Fruit fly (Drosophila melanogaster) whole organism, embryonic: ENCODE measurements around the gene sau.

Source experiments
- Abd-B ChIP-seq: fragments of 200-800 bp; sonication (Bioruptor generic); optimal IDR thresholded peaks from 2 replicates; lab custom pipeline; 2018; ENCODE audit warnings: missing biosample characterization, mild to moderate bottlenecking, missing genetic modification characterization, moderate library complexity
- CG10267 ChIP-seq: fragments of 200-800 bp; sonication (Bioruptor generic); optimal IDR thresholded peaks from 2 replicates; lab custom pipeline; 2018; ENCODE audit warnings: missing biosample characterization, mild to moderate bottlenecking, missing genetic modification characterization, moderate library complexity
- CG10543 ChIP-seq: fragments of 200-800 bp; sonication (Bioruptor generic); optimal IDR thresholded peaks from 3 replicates; lab custom pipeline; 2017; ENCODE audit warnings: missing biosample characterization, mild to moderate bottlenecking, missing genetic modification characterization, moderate library complexity
- CG10654 ChIP-seq: fragments of 200-800 bp; sonication (Bioruptor generic); optimal IDR thresholded peaks from 2 replicates; lab custom pipeline; 2016; ENCODE audit warnings: missing biosample characterization, missing genetic modification characterization
- CG10959 ChIP-seq: fragments of 200-800 bp; sonication (Bioruptor generic); IDR thresholded peaks from 2 replicates; pipeline ENCODE4 v1.3.6; 2022; ENCODE audit warnings: missing biosample characterization, missing genetic modification characterization
- CG11560 ChIP-seq: fragments of 200-800 bp; sonication (Bioruptor generic); IDR thresholded peaks from 3 replicates; pipeline ENCODE4 v1.3.6; 2022; ENCODE audit warnings: missing biosample characterization, missing genetic modification characterization
- CG11723 ChIP-seq: fragments of 200-800 bp; sonication (Bioruptor generic); optimal IDR thresholded peaks from 2 replicates; lab custom pipeline; 2017; ENCODE audit warnings: missing biosample characterization, mild to moderate bottlenecking, missing genetic modification characterization
- CG12744 ChIP-seq: fragments of 200-800 bp; sonication (Bioruptor generic); optimal IDR thresholded peaks from 2 replicates; lab custom pipeline; 2016; ENCODE audit warnings: missing biosample characterization, missing genetic modification characterization
- CG16779 ChIP-seq: fragments of 200-800 bp; sonication (Bioruptor generic); IDR thresholded peaks from 2 replicates; pipeline ENCODE4 v1.3.6; 2022; ENCODE audit warnings: missing biosample characterization, missing genetic modification characterization
- CG17186 ChIP-seq: fragments of 200-800 bp; sonication (Bioruptor generic); optimal IDR thresholded peaks from 3 replicates; lab custom pipeline; 2017; ENCODE audit warnings: missing biosample characterization, missing genetic modification reagents, missing genetic modification characterization
- CG17568 ChIP-seq: fragments of 200-800 bp; sonication (Bioruptor generic); optimal IDR thresholded peaks from 2 replicates; lab custom pipeline; 2018; ENCODE audit warnings: missing biosample characterization, mild to moderate bottlenecking, missing genetic modification characterization, moderate library complexity
- CG18619 ChIP-seq: fragments of 200-800 bp; sonication (Bioruptor generic); optimal IDR thresholded peaks from 3 replicates; lab custom pipeline; 2017; ENCODE audit warnings: missing biosample characterization, mild to moderate bottlenecking, missing genetic modification characterization
- CG2678 ChIP-seq: fragments of 200-800 bp; sonication (Bioruptor generic); optimal IDR thresholded peaks from 3 replicates; lab custom pipeline; 2019; ENCODE audit warnings: missing biosample characterization, mild to moderate bottlenecking, missing genetic modification characterization, moderate library complexity
- CG3726 ChIP-seq: fragments of 200-800 bp; sonication (Bioruptor generic); IDR thresholded peaks from 3 replicates; pipeline ENCODE4, ENCODE4 v1.3.6; 2022; ENCODE audit warnings: missing biosample characterization, missing genetic modification characterization
- CG3838 ChIP-seq: fragments of 200-800 bp; sonication (Bioruptor generic); optimal IDR thresholded peaks from 3 replicates; lab custom pipeline; 2016; ENCODE audit warnings: missing biosample characterization, missing genetic modification characterization
- CG6272 ChIP-seq: fragments of 200-800 bp; sonication (Bioruptor generic); IDR thresholded peaks from 2 replicates; pipeline ENCODE4 v1.3.6; 2022; ENCODE audit warnings: missing biosample characterization, missing genetic modification characterization
- CG8089 ChIP-seq: fragments of 200-800 bp; sonication (Bioruptor generic); optimal IDR thresholded peaks from 3 replicates; lab custom pipeline; 2016; ENCODE audit warnings: missing biosample characterization, missing genetic modification characterization
- CG8478 ChIP-seq: fragments of >200 bp; optimal IDR thresholded peaks from 2 replicates; lab custom pipeline; 2018
- CG8944 ChIP-seq: fragments of 200-800 bp; sonication (Bioruptor generic); optimal IDR thresholded peaks from 3 replicates; lab custom pipeline; 2016; ENCODE audit warnings: missing biosample characterization, missing genetic modification characterization
- Camta ChIP-seq: fragments of 200-800 bp; sonication (Bioruptor generic); optimal IDR thresholded peaks from 2 replicates; lab custom pipeline; 2016; ENCODE audit warnings: missing biosample characterization, missing genetic modification characterization
- Chrac-16 ChIP-seq: fragments of 200-800 bp; sonication (Bioruptor generic); optimal IDR thresholded peaks from 3 replicates; lab custom pipeline; 2016; ENCODE audit warnings: missing biosample characterization, missing genetic modification characterization
- Dp ChIP-seq: fragments of 200-800 bp; sonication (Bioruptor generic); optimal IDR thresholded peaks from 2 replicates; lab custom pipeline; 2018; ENCODE audit warnings: missing biosample characterization, mild to moderate bottlenecking, missing genetic modification characterization, moderate library complexity
- Fer3 ChIP-seq: fragments of 200-800 bp; sonication (Bioruptor generic); optimal IDR thresholded peaks from 2 replicates; lab custom pipeline; 2018; ENCODE audit warnings: missing biosample characterization, mild to moderate bottlenecking, missing genetic modification characterization, moderate library complexity
- H2.0 ChIP-seq: fragments of 200-800 bp; sonication (Bioruptor generic); IDR thresholded peaks from 2 replicates; pipeline ENCODE4 v1.3.6; 2022; ENCODE audit warnings: missing biosample characterization, missing genetic modification characterization
- Hmx ChIP-seq: fragments of 200-800 bp; sonication (Bioruptor generic); optimal IDR thresholded peaks from 2 replicates; lab custom pipeline; 2016; ENCODE audit warnings: missing biosample characterization, missing genetic modification characterization
- Hr51 ChIP-seq, 2 experiments: fragments of 200-800 bp; sonication (Bioruptor generic); optimal IDR thresholded peaks; 2 replicates in 1 of 2; 3 replicates in 1 of 2; lab custom pipeline; 2016 to 2018; ENCODE audit warnings: missing biosample characterization in 2 of 2, missing genetic modification characterization in 2 of 2, mild to moderate bottlenecking in 1 of 2, moderate library complexity in 1 of 2
- Mad ChIP-seq: fragments of 200-800 bp; sonication (Bioruptor generic); optimal IDR thresholded peaks from 2 replicates; lab custom pipeline; 2016; ENCODE audit warnings: missing biosample characterization, missing genetic modification characterization
- Meics ChIP-seq: fragments of 200-800 bp; sonication (Bioruptor generic); optimal IDR thresholded peaks from 2 replicates; lab custom pipeline; 2017; ENCODE audit warnings: missing biosample characterization, mild to moderate bottlenecking, missing genetic modification characterization
- Rfx ChIP-seq: fragments of 200-800 bp; sonication (Bioruptor generic); IDR thresholded peaks from 2 replicates; pipeline ENCODE4 v1.3.6; 2022; ENCODE audit warnings: missing biosample characterization, missing genetic modification characterization
- Sox102F ChIP-seq: fragments of 200-800 bp; sonication (Bioruptor generic); optimal IDR thresholded peaks from 2 replicates; lab custom pipeline; 2018; ENCODE audit warnings: missing biosample characterization, mild to moderate bottlenecking, missing genetic modification characterization, moderate library complexity
- Spps ChIP-seq: fragments of 200-800 bp; sonication (Bioruptor generic); optimal IDR thresholded peaks from 2 replicates; lab custom pipeline; 2018; ENCODE audit warnings: missing biosample characterization, mild to moderate bottlenecking, missing genetic modification characterization
- Sry-δ ChIP-seq: fragments of 200-800 bp; sonication (Bioruptor generic); optimal IDR thresholded peaks from 2 replicates; lab custom pipeline; 2016; ENCODE audit warnings: missing biosample characterization, missing genetic modification characterization
- Xbp1 ChIP-seq: fragments of 200-800 bp; sonication (Bioruptor generic); optimal IDR thresholded peaks from 3 replicates; lab custom pipeline; 2016; ENCODE audit warnings: missing biosample characterization, mild to moderate bottlenecking, missing genetic modification characterization
- ara ChIP-seq: fragments of 200-800 bp; sonication (Bioruptor generic); IDR thresholded peaks from 2 replicates; pipeline ENCODE4 v1.3.6; 2022; ENCODE audit warnings: missing biosample characterization, missing genetic modification characterization
- bowl ChIP-seq: fragments of 200-800 bp; sonication (Bioruptor generic); IDR thresholded peaks from 2 replicates; pipeline ENCODE4 v1.3.6; 2022; ENCODE audit warnings: missing biosample characterization, missing genetic modification characterization
- ci ChIP-seq: fragments of 200-800 bp; sonication (Bioruptor generic); IDR thresholded peaks from 3 replicates; pipeline ENCODE4 v1.3.6; 2022; ENCODE audit warnings: missing biosample characterization, missing genetic modification characterization
- crp ChIP-seq, 2 experiments: fragments of 200-800 bp; sonication (Bioruptor generic); optimal IDR thresholded peaks; 2 replicates in 1 of 2; 3 replicates in 1 of 2; lab custom pipeline; 2017; ENCODE audit warnings: missing biosample characterization in 2 of 2, missing genetic modification characterization in 2 of 2, mild to moderate bottlenecking in 1 of 2, moderate library complexity in 1 of 2
- dati ChIP-seq: fragments of 200-800 bp; sonication (Bioruptor generic); IDR thresholded peaks from 2 replicates; pipeline ENCODE4 v1.3.6; 2022; ENCODE audit warnings: missing biosample characterization, missing genetic modification characterization
- dmrt99B ChIP-seq: fragments of 200-800 bp; sonication (Bioruptor generic); optimal IDR thresholded peaks from 2 replicates; lab custom pipeline; 2018; ENCODE audit warnings: missing biosample characterization, mild to moderate bottlenecking, missing genetic modification characterization, moderate library complexity
- gfzf ChIP-seq: fragments of 200-800 bp; sonication (Bioruptor generic); optimal IDR thresholded peaks from 2 replicates; lab custom pipeline; 2016; ENCODE audit warnings: missing biosample characterization, mild to moderate bottlenecking, missing genetic modification characterization, moderate library complexity
- lbe ChIP-seq: fragments of 200-800 bp; sonication (Bioruptor generic); optimal IDR thresholded peaks from 2 replicates; lab custom pipeline; 2016; ENCODE audit warnings: missing biosample characterization, mild to moderate bottlenecking, missing genetic modification characterization
- pnt ChIP-seq: fragments of 200-800 bp; sonication (Bioruptor generic); optimal IDR thresholded peaks from 3 replicates; lab custom pipeline; 2016; ENCODE audit warnings: missing biosample characterization, missing genetic modification characterization
- sd ChIP-seq: fragments of 200-800 bp; sonication (Bioruptor generic); optimal IDR thresholded peaks from 3 replicates; lab custom pipeline; 2018; ENCODE audit warnings: missing biosample characterization, mild to moderate bottlenecking, missing genetic modification characterization, moderate library complexity
- slou ChIP-seq: fragments of 200-800 bp; sonication (Bioruptor generic); optimal IDR thresholded peaks from 3 replicates; lab custom pipeline; 2016; ENCODE audit warnings: missing biosample characterization, missing genetic modification characterization
- stwl ChIP-seq: fragments of 200-800 bp; sonication (Bioruptor generic); optimal IDR thresholded peaks from 3 replicates; lab custom pipeline; 2018; ENCODE audit warnings: missing biosample characterization, mild to moderate bottlenecking, missing genetic modification characterization, moderate library complexity
- tna ChIP-seq: fragments of 200-800 bp; sonication (Bioruptor generic); IDR thresholded peaks from 2 replicates; pipeline ENCODE4 v1.3.6; 2022; ENCODE audit warnings: missing biosample characterization, missing genetic modification characterization; ENCODE audit not compliant: partially characterized antibody
- toy ChIP-seq: fragments of 200-800 bp; sonication (Bioruptor generic); IDR thresholded peaks from 2 replicates; pipeline ENCODE4 v1.3.6; 2022; ENCODE audit warnings: missing biosample characterization, missing genetic modification characterization
- vvl ChIP-seq: fragments of 200-800 bp; sonication (Bioruptor generic); IDR thresholded peaks from 2 replicates; pipeline ENCODE4 v1.3.6; 2022; ENCODE audit warnings: missing biosample characterization, missing genetic modification characterization
- wor ChIP-seq: fragments of 200-800 bp; sonication (Bioruptor generic); IDR thresholded peaks from 2 replicates; pipeline ENCODE4 v1.3.6; 2022; ENCODE audit warnings: missing biosample characterization, missing genetic modification characterization
- zen2 ChIP-seq: fragments of 200-800 bp; sonication (Bioruptor generic); IDR thresholded peaks from 3 replicates; pipeline ENCODE4 v1.3.6; 2022; ENCODE audit warnings: missing biosample characterization, missing genetic modification characterization; ENCODE audit not compliant: partially characterized antibody

The sau gene

dm6 chr2L:2182735-2183340 is 43.3 kb upstream of the sau start (continued):
- TF ChIP-seq Meics (GFP tag; lab: Kevin White, UChicago) (no peak), Dp (GFP tag; lab: Kevin White, UChicago) (no peak), CG8478 (no peak), pnt (GFP tag; lab: Kevin White, UChicago) (peak; percentile 72), sd (tag; lab: Kevin White, UChicago) (no peak), Sry-δ (peak; percentile 7), toy (GFP tag; lab: Robert Waterston, UW) (no peak), CG10543 (GFP tag; lab: Kevin White, UChicago) (no peak), CG11723 (GFP tag; lab: Kevin White, UChicago) (peak; percentile 20), H2.0 (GFP tag; lab: Robert Waterston, UW) (peak; percentile 58; the same call in 1 of the 2 replicates), Chrac-16 (GFP tag; lab: Kevin White, UChicago) (peak; percentile 79), CG8944 (peak; percentile 64), slou (GFP tag; lab: Kevin White, UChicago) (no peak), crp (GFP tag; optimal IDR thresholded peaks at IDR 0.05; lab: Kevin White, UChicago) (peak in 1 of 2 experiments; percentile 18), Abd-B (GFP tag; lab: Kevin White, UChicago) (peak; percentile 9), CG3726 (peak; percentile 56; the same call in 2 of the 3 replicates), bowl (GFP tag; lab: Robert Waterston, UW) (no peak), CG11560 (tag; lab: Robert Waterston, UW) (no peak), CG17186 (peak; percentile 43), CG10959 (GFP tag; lab: Robert Waterston, UW) (peak; percentile 95), zen2 (GFP tag; lab: Robert Waterston, UW) (no peak), CG2678 (tag; lab: Kevin White, UChicago) (peak; percentile 40), dmrt99B (tag; lab: Kevin White, UChicago) (no peak), CG3838 (GFP tag; lab: Kevin White, UChicago) (no peak), CG8089 (GFP tag; lab: Kevin White, UChicago) (peak; percentile 70), CG17568 (GFP tag; lab: Kevin White, UChicago) (peak; percentile 40), Sox102F (GFP tag; lab: Kevin White, UChicago) (no peak), Camta (GFP tag; lab: Kevin White, UChicago) (peak; percentile 65), ci (GFP tag; lab: Robert Waterston, UW) (peak; percentile 83), vvl (GFP tag; lab: Robert Waterston, UW) (peak; percentile 75), Rfx (GFP tag; lab: Robert Waterston, UW) (no peak), Xbp1 (GFP tag; lab: Kevin White, UChicago) (peak; percentile 53), Spps (tag; lab: Kevin White, UChicago) (peak; percentile 77), CG10267 (tag; lab: Kevin White, UChicago) (peak; percentile 83), wor (no peak), lbe (GFP tag; lab: Kevin White, UChicago) (no peak), CG12744 (GFP tag; lab: Kevin White, UChicago) (no peak), tna (no peak), ara (peak; percentile 91), CG10654 (GFP tag; lab: Kevin White, UChicago) (peak; percentile 39), Fer3 (tag; lab: Kevin White, UChicago) (no peak), gfzf (GFP tag; lab: Kevin White, UChicago) (no peak), Hr51 (GFP tag; optimal IDR thresholded peaks at IDR 0.05; lab: Kevin White, UChicago) (peak in 1 of 2 experiments; percentile 56), dati (GFP tag; lab: Robert Waterston, UW) (no peak), CG6272 (0 out of 2 replicates have a peak, but pooled peaks have one; percentile 34), CG18619 (peak; percentile 25), stwl (tag; lab: Kevin White, UChicago) (peak; percentile 57), CG16779 (GFP tag; lab: Robert Waterston, UW) (no peak), Mad (GFP tag; lab: Kevin White, UChicago) (peak; percentile 22), Hmx (GFP tag; lab: Kevin White, UChicago) (no peak)
